Fruit fly (Drosophila melanogaster) whole organism, adult: ENCODE measurements around the gene CG42268.
A peak's percentile ranks its signal among the peaks of the same experiment; 100 is the strongest.
"Not testable (repeated sequence)": the region's sequence is repeated elsewhere in the genome, so short reads cannot be mapped to it uniquely, and the experiment has no call there.

Experiments
- CG11617 ChIP-seq: fragments of 200-800 bp; sonication (Bioruptor generic); optimal IDR thresholded peaks from 2 replicates; lab custom pipeline; 2017; ENCODE audit warnings: mild to moderate bottlenecking, missing biosample characterization, missing genetic modification reagents, missing genetic modification characterization
- CG12768 ChIP-seq: fragments of 200-800 bp; sonication (Bioruptor generic); optimal IDR thresholded peaks from 2 replicates; lab custom pipeline; 2017; ENCODE audit warnings: missing biosample characterization, missing genetic modification characterization, mild to moderate bottlenecking, moderate library complexity, missing genetic modification reagents
- CG14711 ChIP-seq: fragments of 200-800 bp; sonication (Bioruptor generic); optimal IDR thresholded peaks from 2 replicates; lab custom pipeline; 2018; ENCODE audit warnings: missing biosample characterization, mild to moderate bottlenecking, missing genetic modification characterization, moderate library complexity
- CG1620 ChIP-seq: fragments of 200-800 bp; sonication (Bioruptor generic); optimal IDR thresholded peaks from 2 replicates; lab custom pipeline; 2016; ENCODE audit warnings: missing biosample characterization, missing genetic modification characterization
- CG33017 ChIP-seq: fragments of 200-800 bp; sonication (Bioruptor generic); optimal IDR thresholded peaks from 2 replicates; lab custom pipeline; 2018; ENCODE audit warnings: missing biosample characterization, mild to moderate bottlenecking, missing genetic modification characterization, moderate library complexity
- CG5204 ChIP-seq: fragments of 200-800 bp; sonication (Bioruptor generic); optimal IDR thresholded peaks from 2 replicates; lab custom pipeline; 2016; ENCODE audit warnings: missing biosample characterization, missing genetic modification characterization
- CG7045 ChIP-seq: fragments of 200-800 bp; sonication (Bioruptor generic); optimal IDR thresholded peaks from 2 replicates; lab custom pipeline; 2017; ENCODE audit warnings: missing biosample characterization, mild to moderate bottlenecking, missing genetic modification characterization
- CG7101 ChIP-seq: fragments of 200-800 bp; sonication (Bioruptor generic); optimal IDR thresholded peaks from 2 replicates; lab custom pipeline; 2018; ENCODE audit warnings: missing biosample characterization, mild to moderate bottlenecking, missing genetic modification characterization, moderate library complexity
- Clk ChIP-seq: fragments of 200-800 bp; sonication (Bioruptor generic); optimal IDR thresholded peaks from 2 replicates; lab custom pipeline; 2017; ENCODE audit warnings: missing biosample characterization, missing genetic modification characterization
- Crg-1 ChIP-seq: fragments of 200-800 bp; sonication (Bioruptor generic); optimal IDR thresholded peaks from 2 replicates; lab custom pipeline; 2016; ENCODE audit warnings: missing biosample characterization, missing genetic modification characterization
- Hr96 ChIP-seq: fragments of 200-800 bp; sonication (Bioruptor generic); optimal IDR thresholded peaks from 2 replicates; lab custom pipeline; 2016; ENCODE audit warnings: missing biosample characterization, missing genetic modification characterization
- Mnt ChIP-seq: fragments of 200-800 bp; sonication (Bioruptor generic); optimal IDR thresholded peaks from 2 replicates; lab custom pipeline; 2016; ENCODE audit warnings: missing biosample characterization, mild to moderate bottlenecking, missing genetic modification characterization
- bab1 ChIP-seq: fragments of 200-800 bp; sonication (Bioruptor generic); optimal IDR thresholded peaks from 3 replicates; lab custom pipeline; 2019; ENCODE audit warnings: missing biosample characterization, mild to moderate bottlenecking, missing genetic modification characterization, moderate library complexity
- cic ChIP-seq: fragments of 200-800 bp; sonication (Bioruptor generic); optimal IDR thresholded peaks from 2 replicates; lab custom pipeline; 2017; ENCODE audit warnings: missing biosample characterization, mild to moderate bottlenecking, missing genetic modification characterization, moderate library complexity
- cnc ChIP-seq, 2 experiments: fragments of >200 bp; optimal IDR thresholded peaks; 2 replicates each; lab custom pipeline; 2017
- kay ChIP-seq: fragments of 200-800 bp; sonication (Bioruptor generic); peaks from one replicate; lab custom pipeline; 2016; ENCODE audit warnings: missing biosample characterization, missing genetic modification characterization, borderline replicate concordance
- ovo ChIP-seq: fragments of 200-800 bp; sonication (Bioruptor generic); optimal IDR thresholded peaks from 2 replicates; lab custom pipeline; 2016; ENCODE audit warnings: missing biosample characterization, missing genetic modification characterization
- pad ChIP-seq: fragments of 200-800 bp; sonication (Bioruptor generic); optimal IDR thresholded peaks from 3 replicates; lab custom pipeline; 2017; ENCODE audit warnings: missing biosample characterization, missing genetic modification characterization, mild to moderate bottlenecking, moderate library complexity, missing genetic modification reagents
- tj ChIP-seq: fragments of 200-800 bp; sonication (Bioruptor generic); optimal IDR thresholded peaks from 3 replicates; lab custom pipeline; 2017; ENCODE audit warnings: missing biosample characterization, mild to moderate bottlenecking, missing genetic modification characterization, moderate library complexity
- toe ChIP-seq: fragments of 200-800 bp; sonication (Bioruptor generic); optimal IDR thresholded peaks from 2 replicates; lab custom pipeline; 2016; ENCODE audit warnings: missing biosample characterization, missing genetic modification characterization

Gene CG42268

DNA sequence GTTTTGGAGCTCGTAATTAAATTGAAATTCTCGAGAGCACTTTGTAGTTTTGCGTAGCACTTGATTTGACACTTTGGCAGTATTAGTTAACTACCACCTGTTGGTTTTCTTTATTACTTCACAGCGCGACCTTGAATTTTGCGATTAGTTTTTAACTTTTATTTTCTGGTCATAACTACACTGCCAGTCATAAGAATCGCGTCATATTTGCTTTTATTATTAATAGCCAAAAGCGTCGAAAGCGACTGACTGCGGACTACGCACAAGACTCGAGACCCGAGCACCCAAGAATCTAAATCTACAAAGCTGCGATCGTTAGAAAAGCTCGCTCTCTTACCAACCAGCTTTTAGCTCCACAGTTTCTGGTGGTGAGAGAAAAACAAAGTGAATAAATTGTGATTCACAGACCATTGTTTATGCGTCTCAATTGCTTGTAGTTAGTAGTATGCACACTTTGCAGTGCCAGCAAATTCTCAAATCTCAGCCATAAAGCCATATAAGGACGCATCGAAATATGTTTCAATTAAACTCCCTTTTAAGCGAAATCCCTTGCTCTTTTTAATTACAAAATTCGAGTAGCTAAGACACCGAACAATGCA lies at the start of gene CG42268:
Gene CG42268, minus strand, starts transcription at position 245 of the 599 bp plus-strand sequence.
- no peak for TF ChIP-seq CG5204 (GFP tag; lab: Kevin White, UChicago)
- TF ChIP-seq pad (GFP tag; lab: Kevin White, UChicago) = peak; percentile 6
- peak; percentile 89 for TF ChIP-seq kay
- peak; percentile 37 for TF ChIP-seq CG12768 (GFP tag; lab: Kevin White, UChicago)
- TF ChIP-seq ovo (GFP tag; lab: Kevin White, UChicago) = no peak
- TF ChIP-seq cic = peak; percentile 57
- TF ChIP-seq CG33017 = peak; percentile 32

DNA sequence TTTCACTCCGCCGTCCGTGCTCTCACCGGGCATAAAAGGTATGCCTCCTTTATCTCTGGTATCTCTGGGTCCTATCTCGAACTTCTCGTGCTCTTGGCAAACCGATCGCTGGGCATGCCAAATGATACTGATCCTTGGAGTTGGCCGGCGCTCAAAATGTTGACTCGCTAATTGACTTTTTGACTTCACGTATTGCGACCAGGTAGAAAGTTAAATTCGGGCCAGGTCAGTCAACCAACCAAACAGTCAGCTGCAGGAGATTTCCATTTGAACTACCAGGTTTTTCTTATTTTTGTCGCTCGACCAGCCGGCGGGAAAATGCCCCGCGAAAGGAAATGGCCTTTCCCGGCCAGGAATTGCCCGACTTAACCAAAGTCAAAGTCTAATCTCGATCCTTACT lies 43.9 kb upstream of the CG42268 start, which contains the start of gene Ilp4:
Gene Ilp4, minus strand, starts transcription at position 139 of the 400 bp plus-strand sequence.
- TF ChIP-seq CG11617 (GFP tag; lab: Kevin White, UChicago) (no peak), CG12768 (GFP tag; lab: Kevin White, UChicago) (no peak), toe (GFP tag; lab: Kevin White, UChicago) (no peak)

DNA sequence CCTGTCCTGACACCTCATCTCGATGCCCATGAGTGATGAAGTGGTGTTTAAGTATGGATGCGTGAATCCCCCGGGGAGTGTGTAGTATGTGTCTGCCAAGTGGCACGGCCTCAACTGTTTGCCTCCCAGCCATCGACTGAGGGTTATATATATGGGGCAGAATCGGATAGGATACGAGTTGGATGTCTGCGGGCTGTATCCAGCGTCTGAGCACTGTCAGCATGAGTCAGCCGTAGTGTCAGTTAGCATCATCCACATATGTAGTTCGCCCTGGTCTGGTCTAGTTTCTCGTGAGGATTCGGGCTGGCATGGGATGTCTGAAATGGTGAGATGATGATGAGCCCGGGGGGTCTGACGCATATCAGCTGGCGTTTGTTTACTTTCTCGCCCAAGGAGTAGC lies 41.8 kb upstream of the CG42268 start, which contains the start of gene Ilp3:
Gene Ilp3, minus strand, starts transcription at position 101 of the 400 bp plus-strand sequence.
- TF ChIP-seq ovo (GFP tag; lab: Kevin White, UChicago) (no peak), CG5204 (GFP tag; lab: Kevin White, UChicago) (no peak), CG7101 (tag; lab: Kevin White, UChicago) (no peak), CG11617 (GFP tag; lab: Kevin White, UChicago) (no peak), CG33017 (no peak), cic (no peak), CG12768 (GFP tag; lab: Kevin White, UChicago) (no peak)

DNA sequence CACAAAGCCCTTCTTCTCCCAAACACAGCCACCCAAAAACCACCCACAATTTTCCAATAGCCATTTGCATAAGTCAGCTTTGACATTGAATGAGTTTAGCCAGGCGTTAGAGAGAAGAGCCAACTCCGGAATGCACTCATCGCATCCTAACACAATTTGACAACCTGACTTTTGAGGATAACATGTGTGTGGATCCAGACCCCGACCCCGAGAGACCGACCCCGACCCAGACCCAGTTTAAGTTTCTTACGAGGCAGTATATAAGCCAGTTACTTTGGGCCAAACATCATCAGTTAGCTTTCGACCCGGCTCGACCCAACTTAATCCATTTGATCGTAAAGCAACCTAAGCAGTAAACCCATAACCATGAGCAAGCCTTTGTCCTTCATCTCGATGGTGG lies 39.2 kb upstream of the CG42268 start, which contains the start of gene Ilp2:
Gene Ilp2, plus strand, starts transcription at position 301 of the 400 bp plus-strand sequence.
- TF ChIP-seq Hr96 = no peak
- TF ChIP-seq CG14711 (tag; lab: Kevin White, UChicago) = no peak
- TF ChIP-seq CG12768 (GFP tag; lab: Kevin White, UChicago) = no peak
- TF ChIP-seq cic = no peak
- no peak for TF ChIP-seq kay
- no peak for TF ChIP-seq pad (GFP tag; lab: Kevin White, UChicago)
- no peak for TF ChIP-seq bab1 (GFP tag; lab: Kevin White, UChicago)
- no peak for TF ChIP-seq Mnt (GFP tag; lab: Kevin White, UChicago)
- TF ChIP-seq CG33017 = no peak
- TF ChIP-seq CG7045 = no peak
- TF ChIP-seq tj (GFP tag; lab: Kevin White, UChicago) = no peak
- no peak for TF ChIP-seq cnc (optimal IDR thresholded peaks at IDR 0.05; lab: Kevin White, UChicago)
- TF ChIP-seq Crg-1 = no peak
- TF ChIP-seq CG11617 (GFP tag; lab: Kevin White, UChicago) = no peak
- TF ChIP-seq ovo (GFP tag; lab: Kevin White, UChicago) = no peak
- no peak for TF ChIP-seq CG7101 (tag; lab: Kevin White, UChicago)
- TF ChIP-seq toe (GFP tag; lab: Kevin White, UChicago) = no peak
- TF ChIP-seq CG1620 (GFP tag; lab: Kevin White, UChicago) = no peak
- no peak for TF ChIP-seq CG5204 (GFP tag; lab: Kevin White, UChicago)

DNA sequence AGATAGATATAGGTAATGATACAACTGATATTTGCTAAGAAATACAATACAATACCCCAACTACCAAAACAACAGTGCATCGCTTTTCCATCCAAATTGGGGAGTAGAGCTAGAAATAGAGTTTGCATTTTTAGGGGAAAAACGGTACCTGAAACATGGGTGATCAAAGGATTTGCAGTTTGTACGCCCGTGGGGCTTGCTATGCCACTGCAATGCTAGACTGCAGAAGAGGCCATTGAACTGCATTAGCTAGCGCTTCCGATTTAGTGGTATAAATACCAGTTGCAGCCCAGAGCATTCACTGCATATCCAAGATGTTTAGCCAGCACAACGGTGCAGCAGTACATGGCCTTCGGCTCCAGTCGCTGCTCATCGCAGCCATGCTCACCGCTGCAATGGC lies 37.9 kb upstream of the CG42268 start, which contains the start of gene Ilp1:
Gene Ilp1, plus strand, starts transcription at position 301 of the 400 bp plus-strand sequence.
- TF ChIP-seq kay; ovo (GFP tag; lab: Kevin White, UChicago); CG7101 (tag; lab: Kevin White, UChicago): not testable (repeated sequence)

DNA sequence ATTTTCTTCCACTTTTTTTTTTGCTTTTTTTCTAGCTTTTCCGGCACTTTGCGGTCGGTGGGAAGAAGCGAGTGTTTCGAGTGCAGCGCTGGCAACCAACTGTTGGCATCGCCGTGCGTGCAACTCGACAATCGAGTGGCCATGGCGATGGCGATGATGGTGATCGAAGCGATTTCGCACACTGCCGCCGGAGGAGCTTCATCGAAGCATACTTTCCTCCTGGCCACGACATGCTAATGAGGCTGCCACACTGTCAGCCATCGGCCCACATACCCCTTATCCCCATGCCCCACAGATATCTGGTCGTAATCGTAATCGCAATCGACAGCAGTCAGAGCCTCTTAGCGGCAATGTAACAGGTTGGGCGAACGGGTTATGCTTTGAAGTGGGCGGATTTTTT lies 37.4 kb upstream of the CG42268 start, which contains the start of gene Zasp67:
Gene Zasp67, minus strand, starts transcription at position 101 of the 400 bp plus-strand sequence.
- no peak for TF ChIP-seq CG5204 (GFP tag; lab: Kevin White, UChicago)
- TF ChIP-seq Clk (GFP tag; lab: Kevin White, UChicago) = no peak
- no peak for TF ChIP-seq bab1 (GFP tag; lab: Kevin White, UChicago)
- TF ChIP-seq Crg-1 = no peak
- TF ChIP-seq toe (GFP tag; lab: Kevin White, UChicago) = no peak
- no peak for TF ChIP-seq kay
- TF ChIP-seq Mnt (GFP tag; lab: Kevin White, UChicago) = no peak

DNA sequence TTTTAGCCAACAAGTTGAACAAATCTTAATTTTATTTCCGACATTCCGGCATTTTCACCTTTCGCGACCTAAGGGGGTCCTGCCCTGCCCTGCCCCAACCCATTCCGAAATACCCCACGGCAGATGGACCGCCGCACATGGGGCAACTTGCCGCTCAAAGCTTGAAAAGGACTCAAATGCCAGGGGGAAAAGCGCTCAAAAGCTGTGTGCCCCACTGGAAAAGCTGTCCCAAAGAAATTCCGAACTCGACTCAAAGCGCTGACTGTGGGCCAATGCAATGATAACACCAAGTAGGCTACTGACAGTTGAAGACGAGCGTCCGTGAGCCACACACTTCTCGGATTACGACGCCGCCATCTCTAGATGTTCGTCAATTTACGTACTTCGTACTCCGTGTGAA lies 26.6 kb upstream of the CG42268 start, which contains the start of gene CG32052:
Gene CG32052, plus strand, starts transcription at position 301 of the 400 bp plus-strand sequence.
- TF ChIP-seq Mnt (GFP tag; lab: Kevin White, UChicago) = no peak
- TF ChIP-seq CG11617 (GFP tag; lab: Kevin White, UChicago) = no peak
- no peak for TF ChIP-seq bab1 (GFP tag; lab: Kevin White, UChicago)
- no peak for TF ChIP-seq CG33017
- TF ChIP-seq Crg-1 = no peak
- no peak for TF ChIP-seq toe (GFP tag; lab: Kevin White, UChicago)
- TF ChIP-seq CG5204 (GFP tag; lab: Kevin White, UChicago) = no peak
- no peak for TF ChIP-seq ovo (GFP tag; lab: Kevin White, UChicago)
- no peak for TF ChIP-seq tj (GFP tag; lab: Kevin White, UChicago)
- no peak for TF ChIP-seq CG7101 (tag; lab: Kevin White, UChicago)
